Worm (Caenorhabditis elegans) whole organism, L4 larva: Measurements from ENCODE around the gene din-1.
A peak's percentile ranks its signal among the peaks of the same experiment; 100 is the strongest.

ENCODE experiments used
- D1046.2 ChIP-seq: fragments of 200-800 bp; sonication (Bioruptor generic); IDR thresholded peaks from 2 replicates; pipeline ENCODE4 v1.3.6; 2022; ENCODE audit warnings: missing genetic modification characterization, missing compliant biosample characterization
- F26F4.8 ChIP-seq: fragments of 200-800 bp; sonication (Bioruptor generic); conservative IDR thresholded peaks from 2 replicates; pipeline ENCODE4 v1.3.6; 2022; ENCODE audit warnings: missing genetic modification characterization, missing compliant biosample characterization
- F37D6.2 ChIP-seq: sonication (generic microtip); optimal IDR thresholded peaks from 2 replicates; lab custom pipeline; 2016; ENCODE audit warnings: mild to moderate bottlenecking, missing genetic modification characterization, missing compliant biosample characterization
- T26A8.4 ChIP-seq: fragments of 200-800 bp; sonication (Bioruptor generic); IDR thresholded peaks from 2 replicates; pipeline ENCODE4 v1.3.6; 2022; ENCODE audit warnings: missing genetic modification characterization, missing compliant biosample characterization
- Y48G9A.11 ChIP-seq: fragments of 200-800 bp; sonication (Bioruptor generic); IDR thresholded peaks from 2 replicates; pipeline ENCODE4 v1.3.6; 2022; ENCODE audit warnings: missing genetic modification reagents, missing genetic modification characterization, missing compliant biosample characterization
- ZK337.2 ChIP-seq: fragments of 200-800 bp; sonication (Bioruptor generic); IDR thresholded peaks from 2 replicates; pipeline ENCODE4 v1.3.6; 2022; ENCODE audit warnings: missing genetic modification reagents, missing genetic modification characterization, missing compliant biosample characterization
- ama-1 ChIP-seq: fragments of 150-350 bp; optimal IDR thresholded peaks from 2 replicates; lab custom pipeline; 2014; ENCODE audit warnings: inconsistent platforms, mixed read lengths
- attf-4 ChIP-seq: sonication (generic microtip); optimal IDR thresholded peaks from 3 replicates; lab custom pipeline; 2017; ENCODE audit warnings: missing biosample characterization, missing genetic modification characterization
- ceh-28 ChIP-seq: fragments of 150-350 bp; optimal IDR thresholded peaks from 2 replicates; lab custom pipeline; 2014; ENCODE audit warnings: missing biosample characterization, missing genetic modification reagents, missing genetic modification characterization
- ceh-44 ChIP-seq: fragments of 200-800 bp; sonication (Bioruptor generic); IDR thresholded peaks from 2 replicates; pipeline ENCODE4 v1.3.6; 2022; ENCODE audit warnings: missing genetic modification reagents, missing genetic modification characterization, missing compliant biosample characterization
- ceh-62 ChIP-seq: sonication (generic microtip); optimal IDR thresholded peaks from 2 replicates; lab custom pipeline; 2017; ENCODE audit warnings: missing biosample characterization, missing genetic modification characterization
- daf-12 ChIP-seq: fragments of 150-350 bp; optimal IDR thresholded peaks from 2 replicates; lab custom pipeline; 2014; ENCODE audit warnings: missing biosample characterization, missing genetic modification reagents, missing genetic modification characterization
- daf-19 ChIP-seq: fragments of 200-800 bp; sonication (Bioruptor generic); conservative IDR thresholded peaks from 2 replicates; pipeline ENCODE4 v1.3.6; 2022; ENCODE audit warnings: missing genetic modification characterization, missing compliant biosample characterization
- daf-8 ChIP-seq: fragments of 200-800 bp; sonication (Bioruptor generic); IDR thresholded peaks from 2 replicates; pipeline ENCODE4 v1.3.6; 2022; ENCODE audit warnings: missing genetic modification characterization, missing compliant biosample characterization
- dmd-6 ChIP-seq: fragments of 200-800 bp; sonication (Bioruptor generic); IDR thresholded peaks from 2 replicates; pipeline ENCODE4 v1.3.6; 2022; ENCODE audit warnings: missing genetic modification reagents, missing genetic modification characterization, missing compliant biosample characterization
- dmd-9 ChIP-seq: fragments of 200-800 bp; sonication (Bioruptor generic); IDR thresholded peaks from 2 replicates; pipeline ENCODE4 v1.3.6; 2022; ENCODE audit warnings: missing genetic modification reagents, missing genetic modification characterization, missing compliant biosample characterization
- dpl-1 ChIP-seq: fragments of 150-350 bp; optimal IDR thresholded peaks from 2 replicates; lab custom pipeline; 2014; ENCODE audit warnings: missing biosample characterization, missing genetic modification reagents, missing genetic modification characterization
- dve-1 ChIP-seq: sonication (generic microtip); optimal IDR thresholded peaks from 2 replicates; lab custom pipeline; 2017; ENCODE audit warnings: antibody characterized with exemption, mild to moderate bottlenecking, missing genetic modification characterization, missing compliant biosample characterization; ENCODE audit not compliant: insufficient read depth
- egl-27 ChIP-seq: sonication (generic microtip); optimal IDR thresholded peaks from 3 replicates; lab custom pipeline; 2017; ENCODE audit warnings: missing biosample characterization, missing genetic modification reagents, missing genetic modification characterization
- fkh-10 ChIP-seq: fragments of 150-350 bp; optimal IDR thresholded peaks from 2 replicates; lab custom pipeline; 2014; ENCODE audit warnings: missing biosample characterization, missing genetic modification reagents, missing genetic modification characterization
- fos-1 ChIP-seq: fragments of 150-350 bp; optimal IDR thresholded peaks from 2 replicates; lab custom pipeline; 2014; ENCODE audit warnings: missing biosample characterization, missing genetic modification characterization
- gei-8 ChIP-seq: fragments of 200-800 bp; sonication (Bioruptor generic); optimal IDR thresholded peaks from 2 replicates; lab custom pipeline; 2018; ENCODE audit warnings: mild to moderate bottlenecking, missing genetic modification characterization, missing compliant biosample characterization
- hif-1 ChIP-seq, 2 experiments: sonication (generic microtip); optimal IDR thresholded peaks; 2 replicates each; lab custom pipeline; 2016 to 2017; ENCODE audit warnings: missing compliant biosample characterization in 2 of 2, missing genetic modification characterization in 2 of 2, missing genetic modification reagents in 2 of 2, missing genotype in 2 of 2, mild to moderate bottlenecking in 1 of 2
- jun-1 ChIP-seq: fragments of 150-350 bp; optimal IDR thresholded peaks from 2 replicates; lab custom pipeline; 2014; ENCODE audit warnings: missing biosample characterization, missing genetic modification reagents, missing genetic modification characterization
- lin-13 ChIP-seq: fragments of 150-350 bp; optimal IDR thresholded peaks from 2 replicates; lab custom pipeline; 2014; ENCODE audit warnings: missing biosample characterization, missing genetic modification reagents, missing genetic modification characterization
- lin-39 ChIP-seq: fragments of 150-350 bp; optimal IDR thresholded peaks from 2 replicates; lab custom pipeline; 2014; ENCODE audit warnings: missing biosample characterization, missing genetic modification reagents, missing genetic modification characterization
- lir-3 ChIP-seq: sonication (generic microtip); optimal IDR thresholded peaks from 2 replicates; lab custom pipeline; 2016; ENCODE audit warnings: mild to moderate bottlenecking, missing genetic modification characterization, missing compliant biosample characterization
- madf-9 ChIP-seq: fragments of 200-800 bp; sonication (Bioruptor generic); conservative IDR thresholded peaks from 2 replicates; pipeline ENCODE4 v1.3.6; 2022; ENCODE audit warnings: missing genetic modification reagents, missing genetic modification characterization, missing compliant biosample characterization
- mdt-29 ChIP-seq: fragments of 200-800 bp; sonication (Bioruptor generic); IDR thresholded peaks from 2 replicates; pipeline ENCODE4 v1.3.6; 2022; ENCODE audit warnings: missing genetic modification reagents, missing genetic modification characterization, missing compliant biosample characterization
- nhr-102 ChIP-seq: sonication (generic microtip); optimal IDR thresholded peaks from 2 replicates; lab custom pipeline; 2016; ENCODE audit warnings: mild to moderate bottlenecking, missing genetic modification characterization, moderate library complexity, missing compliant biosample characterization
- nhr-237 ChIP-seq: sonication (generic microtip); optimal IDR thresholded peaks from 2 replicates; lab custom pipeline; 2017; ENCODE audit warnings: missing biosample characterization, missing genetic modification characterization
- nhr-25 ChIP-seq: sonication (generic microtip); optimal IDR thresholded peaks from 2 replicates; lab custom pipeline; 2017; ENCODE audit warnings: missing genetic modification characterization, mild to moderate bottlenecking, missing compliant biosample characterization, antibody characterized with exemption, moderate library complexity, borderline replicate concordance; ENCODE audit not compliant: insufficient read depth
- nhr-41 ChIP-seq: fragments of 200-800 bp; sonication (Bioruptor generic); IDR thresholded peaks from 2 replicates; pipeline ENCODE4 v1.3.6; 2022; ENCODE audit warnings: missing genetic modification reagents, missing genetic modification characterization, missing compliant biosample characterization
- nhr-42 ChIP-seq: fragments of 200-800 bp; sonication (Bioruptor generic); IDR thresholded peaks from 2 replicates; pipeline ENCODE4 v1.3.6; 2022; ENCODE audit warnings: missing genetic modification characterization, missing compliant biosample characterization
- nhr-77 ChIP-seq: fragments of 150-350 bp; optimal IDR thresholded peaks from 2 replicates; lab custom pipeline; 2014; ENCODE audit warnings: missing biosample characterization, missing genetic modification characterization
- pha-4 ChIP-seq, 2 experiments: fragments of 150-350 bp in 1 of 2; fragments of 200-800 bp in 1 of 2; sonication (Bioruptor generic) in 1 of 2; IDR thresholded peaks in 1 of 2; optimal IDR thresholded peaks in 1 of 2; 2 replicates each; pipeline versions ENCODE4 v1.3.6 to Lab custom; 2014 to 2022; ENCODE audit warnings: missing genetic modification characterization in 2 of 2, missing genetic modification reagents in 2 of 2, missing biosample characterization in 1 of 2, missing compliant biosample characterization in 1 of 2
- pqm-1 ChIP-seq: sonication (generic microtip); optimal IDR thresholded peaks from 2 replicates; lab custom pipeline; 2017; ENCODE audit warnings: missing biosample characterization, missing genetic modification characterization
- set-16 ChIP-seq: fragments of 200-800 bp; sonication (Bioruptor generic); IDR thresholded peaks from 2 replicates; pipeline ENCODE4 v1.3.6; 2022; ENCODE audit warnings: missing genetic modification reagents, missing genetic modification characterization, missing compliant biosample characterization
- snpc-1.2 ChIP-seq: fragments of 200-800 bp; sonication (Bioruptor generic); IDR thresholded peaks from 2 replicates; pipeline ENCODE4 v1.3.6; 2022; ENCODE audit warnings: missing genetic modification reagents, missing genetic modification characterization, missing compliant biosample characterization
- snpc-4 ChIP-seq: fragments of 150-350 bp; optimal IDR thresholded peaks from 2 replicates; lab custom pipeline; 2014; ENCODE audit warnings: missing biosample characterization, missing genetic modification characterization
- spr-3 ChIP-seq: fragments of 200-800 bp; sonication (Bioruptor generic); optimal IDR thresholded peaks from 2 replicates; lab custom pipeline; 2018; ENCODE audit warnings: mild to moderate bottlenecking, missing genetic modification characterization, missing compliant biosample characterization
- tag-97 ChIP-seq: fragments of 200-800 bp; sonication (Bioruptor generic); IDR thresholded peaks from 2 replicates; pipeline ENCODE4 v1.3.6; 2022; ENCODE audit warnings: missing genetic modification characterization, missing compliant biosample characterization
- tra-1 ChIP-seq: fragments of 200-800 bp; sonication (Bioruptor generic); IDR thresholded peaks from 2 replicates; pipeline ENCODE4 v1.3.6; 2022; ENCODE audit warnings: missing genetic modification reagents, missing genetic modification characterization, missing compliant biosample characterization
- unc-130 ChIP-seq: sonication (generic microtip); optimal IDR thresholded peaks from 2 replicates; lab custom pipeline; 2016; ENCODE audit warnings: missing genetic modification reagents, missing genetic modification characterization, missing compliant biosample characterization
- unc-39 ChIP-seq: sonication (generic microtip); optimal IDR thresholded peaks from 2 replicates; lab custom pipeline; 2017; ENCODE audit warnings: missing biosample characterization, missing genetic modification characterization
- vab-7 ChIP-seq: fragments of 200-800 bp; sonication (Bioruptor generic); IDR thresholded peaks from 2 replicates; pipeline ENCODE4 v1.3.6; 2022; ENCODE audit warnings: missing genetic modification reagents, missing genetic modification characterization, missing compliant biosample characterization
- zag-1 ChIP-seq: fragments of 150-350 bp; optimal IDR thresholded peaks from 2 replicates; lab custom pipeline; 2014; ENCODE audit warnings: missing biosample characterization, missing genetic modification characterization
- zfp-3 ChIP-seq: fragments of 200-800 bp; sonication (Bioruptor generic); conservative IDR thresholded peaks from 2 replicates; pipeline ENCODE4 v1.3.6; 2022; ENCODE audit warnings: missing genetic modification reagents, missing genetic modification characterization, missing compliant biosample characterization
- zip-11 ChIP-seq: fragments of 200-800 bp; sonication (Bioruptor generic); IDR thresholded peaks from 2 replicates; pipeline ENCODE4 v1.3.6; 2022; ENCODE audit warnings: missing genetic modification characterization, missing compliant biosample characterization
- zip-2 ChIP-seq: fragments of 150-350 bp; optimal IDR thresholded peaks from 2 replicates; lab custom pipeline; 2014; ENCODE audit warnings: missing biosample characterization, missing genetic modification characterization
- ztf-11 ChIP-seq: fragments of 150-350 bp; optimal IDR thresholded peaks from 2 replicates; lab custom pipeline; 2014; ENCODE audit warnings: missing biosample characterization, missing genetic modification characterization

Gene din-1

DNA sequence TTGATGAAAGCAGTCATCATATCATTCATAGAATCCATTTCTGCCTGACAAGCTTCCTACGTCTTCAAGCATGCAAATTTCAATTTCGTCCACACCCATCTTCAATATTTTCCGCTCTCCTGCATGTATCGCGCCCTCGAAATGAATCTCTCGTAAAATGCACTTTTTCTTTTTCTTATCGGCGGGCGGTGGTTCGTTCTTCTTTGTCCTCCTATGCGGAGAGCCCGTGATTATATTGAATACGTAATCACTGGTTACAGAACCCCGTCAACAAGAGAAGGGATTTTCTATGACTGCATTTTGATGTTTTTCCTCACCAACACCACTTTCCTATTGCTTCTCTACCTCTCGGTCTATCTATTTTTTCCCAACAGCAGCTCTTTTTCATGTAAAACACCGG, 3.2 kb upstream of the din-1 start (continued):
- TF ChIP-seq set-16 (no peak), T26A8.4 (no peak; the same call in none of the 2 replicates), lin-39 (no peak), lin-13 (GFP tag; lab: Kevin White, UChicago) (no peak), pqm-1 (tag; lab: Kevin White, UChicago) (no peak), ZK337.2 (GFP tag; lab: Robert Waterston, UW) (no peak), tag-97 (no peak), zfp-3 (GFP tag; lab: Robert Waterston, UW) (no peak), zip-11 (GFP tag; lab: Robert Waterston, UW) (no peak), tra-1 (GFP tag; lab: Robert Waterston, UW) (no peak), F37D6.2 (tag; lab: Kevin White, UChicago) (no peak), zag-1 (tag; lab: Kevin White, UChicago) (no peak), ceh-28 (no peak), dmd-9 (GFP tag; lab: Robert Waterston, UW) (no peak), nhr-102 (tag; lab: Kevin White, UChicago) (no peak), dmd-6 (GFP tag; lab: Robert Waterston, UW) (no peak), daf-8 (no peak), nhr-42 (GFP tag; lab: Robert Waterston, UW) (no peak), nhr-237 (tag; lab: Kevin White, UChicago) (no peak), nhr-41 (GFP tag; lab: Robert Waterston, UW) (no peak), daf-19 (GFP tag; lab: Robert Waterston, UW) (0 out of 2 replicates have a peak, but pooled peaks have one; percentile 14), ceh-44 (no peak), madf-9 (no peak), attf-4 (tag; lab: Kevin White, UChicago) (no peak), D1046.2 (no peak), spr-3 (GFP tag; lab: Kevin White, UChicago) (no peak), jun-1 (tag; lab: Kevin White, UChicago) (no peak), ama-1 (lab: Kevin White, UChicago) (peak; percentile 46), dve-1 (tag; lab: Kevin White, UChicago) (peak; percentile 17), egl-27 (no peak), dpl-1 (GFP tag; lab: Kevin White, UChicago) (no peak), nhr-77 (tag; lab: Kevin White, UChicago) (no peak), Y48G9A.11 (GFP tag; lab: Robert Waterston, UW) (no peak), snpc-4 (no peak)

DNA sequence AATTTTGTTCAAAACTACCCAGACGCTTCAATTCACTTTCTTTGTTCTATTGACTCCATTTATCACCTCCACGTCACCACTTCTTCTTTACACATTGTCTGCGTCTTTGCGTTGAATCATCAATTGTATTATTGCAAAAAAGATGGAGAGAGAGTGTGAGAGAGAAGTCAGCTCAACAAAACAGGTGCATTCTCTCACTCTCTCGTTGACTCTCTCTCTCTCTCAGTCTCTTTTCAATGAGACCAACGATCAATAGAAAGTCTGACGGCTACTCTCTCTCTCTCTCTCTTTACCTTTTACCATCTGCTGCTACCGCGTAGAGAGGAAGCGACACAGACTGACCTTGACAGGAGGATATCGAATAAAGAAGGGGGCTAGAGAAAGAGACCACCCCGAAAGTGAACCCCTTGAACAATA, 2.3 kb upstream of the din-1 start:
- TF ChIP-seq daf-8 (no peak), nhr-25 (tag; lab: Kevin White, UChicago) (peak; percentile 94), zip-2 (no peak), nhr-237 (tag; lab: Kevin White, UChicago) (peak; percentile 9), lir-3 (tag; lab: Kevin White, UChicago) (no peak), mdt-29 (GFP tag; lab: Robert Waterston, UW) (no peak), hif-1 (tag; optimal IDR thresholded peaks at IDR 0.05; lab: Kevin White, UChicago) (peak in 1 of 2 experiments; percentile 36), jun-1 (tag; lab: Kevin White, UChicago) (peak; percentile 81), fkh-10 (GFP tag; lab: Kevin White, UChicago) (peak; percentile 37), unc-130 (no peak), F26F4.8 (GFP tag; lab: Robert Waterston, UW) (no peak), daf-12 (tag; lab: Kevin White, UChicago) (no peak), snpc-1.2 (GFP tag; lab: Robert Waterston, UW) (0 out of 2 replicates have a peak, but pooled peaks have one; percentile 28), Y48G9A.11 (GFP tag; lab: Robert Waterston, UW) (no peak), set-16 (peak; percentile 49), pha-4 (GFP tag; IDR thresholded peaks at IDR 0.05; lab: Robert Waterston, UW) (peak; percentile 74; the same call in 1 of the 2 replicates), pha-4 (tag; optimal IDR thresholded peaks at IDR 0.05; lab: Kevin White, UChicago) (peak; percentile 97), dve-1 (tag; lab: Kevin White, UChicago) (peak; percentile 89), unc-39 (tag; lab: Kevin White, UChicago) (no peak), vab-7 (GFP tag; lab: Robert Waterston, UW) (no peak), ceh-62 (tag; lab: Kevin White, UChicago) (no peak), ztf-11 (tag; lab: Kevin White, UChicago) (no peak), fos-1 (tag; lab: Kevin White, UChicago) (peak; percentile 64), nhr-42 (GFP tag; lab: Robert Waterston, UW) (no peak), gei-8 (GFP tag; lab: Kevin White, UChicago) (no peak)
